Fruit fly (Drosophila melanogaster) whole organism, embryonic: ENCODE results near the gene CG34310.

Experiments
- Antp ChIP-seq: fragments of 200-800 bp; sonication (Bioruptor generic); optimal IDR thresholded peaks from 3 replicates; lab custom pipeline; 2016; ENCODE audit warnings: missing biosample characterization, missing genetic modification characterization
- CG10431 ChIP-seq: fragments of 200-800 bp; sonication (Bioruptor generic); optimal IDR thresholded peaks from 3 replicates; lab custom pipeline; 2018; ENCODE audit warnings: missing biosample characterization, mild to moderate bottlenecking, missing genetic modification characterization
- CG12155 ChIP-seq: fragments of 200-800 bp; sonication (Bioruptor generic); optimal IDR thresholded peaks from 3 replicates; lab custom pipeline; 2016; ENCODE audit warnings: missing biosample characterization, missing genetic modification characterization
- CG12236 ChIP-seq: fragments of 200-800 bp; sonication (Bioruptor generic); optimal IDR thresholded peaks from 2 replicates; lab custom pipeline; 2016; ENCODE audit warnings: missing biosample characterization, missing genetic modification characterization
- CG1233 ChIP-seq: fragments of 200-800 bp; sonication (Bioruptor generic); optimal IDR thresholded peaks from 4 replicates; lab custom pipeline; 2018; ENCODE audit warnings: missing biosample characterization, mild to moderate bottlenecking, missing genetic modification characterization
- CG12942 ChIP-seq: fragments of 200-800 bp; sonication (Bioruptor generic); optimal IDR thresholded peaks from 3 replicates; lab custom pipeline; 2016; ENCODE audit warnings: missing biosample characterization, missing genetic modification characterization
- CG14050 ChIP-seq: fragments of 200-800 bp; sonication (Bioruptor generic); IDR thresholded peaks from 3 replicates; pipeline ENCODE4 v1.3.6; 2022; ENCODE audit warnings: missing biosample characterization, missing genetic modification characterization
- CG14667 ChIP-seq: fragments of 200-800 bp; sonication (Bioruptor generic); IDR thresholded peaks from 2 replicates; pipeline ENCODE4 v1.3.6; 2022; ENCODE audit warnings: missing biosample characterization, missing genetic modification characterization
- CG15073 ChIP-seq: fragments of 200-800 bp; sonication (Bioruptor generic); optimal IDR thresholded peaks from 2 replicates; lab custom pipeline; 2016; ENCODE audit warnings: missing biosample characterization, missing genetic modification characterization
- CG18599 ChIP-seq: fragments of 200-800 bp; sonication (Bioruptor generic); optimal IDR thresholded peaks from 3 replicates; lab custom pipeline; 2017; ENCODE audit warnings: missing biosample characterization, missing genetic modification characterization, mild to moderate bottlenecking, moderate library complexity, missing genetic modification reagents
- CG2875 ChIP-seq: fragments of 200-800 bp; sonication (Bioruptor generic); optimal IDR thresholded peaks from 2 replicates; lab custom pipeline; 2017; ENCODE audit warnings: missing biosample characterization, mild to moderate bottlenecking, missing genetic modification characterization, missing genetic modification reagents
- CG31365 ChIP-seq: fragments of 200-800 bp; sonication (Bioruptor generic); optimal IDR thresholded peaks from 2 replicates; lab custom pipeline; 2018; ENCODE audit warnings: missing biosample characterization, mild to moderate bottlenecking, missing genetic modification characterization
- CG3163 ChIP-seq: fragments of 200-800 bp; sonication (Bioruptor generic); optimal IDR thresholded peaks from 3 replicates; lab custom pipeline; 2016; ENCODE audit warnings: missing biosample characterization, missing genetic modification characterization
- CG33213 ChIP-seq: fragments of 200-800 bp; sonication (Bioruptor generic); optimal IDR thresholded peaks from 3 replicates; lab custom pipeline; 2016; ENCODE audit warnings: missing biosample characterization, missing genetic modification characterization
- CG5245 ChIP-seq: fragments of 200-800 bp; sonication (Bioruptor generic); optimal IDR thresholded peaks from 3 replicates; lab custom pipeline; 2016; ENCODE audit warnings: missing biosample characterization, missing genetic modification characterization
- CG7271 ChIP-seq: fragments of 200-800 bp; sonication (Bioruptor generic); optimal IDR thresholded peaks from 2 replicates; lab custom pipeline; 2018; ENCODE audit warnings: missing biosample characterization, mild to moderate bottlenecking, missing genetic modification characterization, moderate library complexity
- CG7556 ChIP-seq: fragments of 200-800 bp; sonication (Bioruptor generic); optimal IDR thresholded peaks from 2 replicates; lab custom pipeline; 2017; ENCODE audit warnings: missing biosample characterization, mild to moderate bottlenecking, missing genetic modification characterization
- CG8290 ChIP-seq, 3 experiments: fragments of 200-800 bp; sonication (Bioruptor generic); optimal IDR thresholded peaks; 2 replicates each; lab custom pipeline; 2016 to 2019; ENCODE audit warnings: missing biosample characterization in 3 of 3, missing genetic modification characterization in 3 of 3, mild to moderate bottlenecking in 2 of 3, moderate library complexity in 1 of 3
- CG8388 ChIP-seq: fragments of 200-800 bp; sonication (Bioruptor generic); optimal IDR thresholded peaks from 2 replicates; lab custom pipeline; 2019; ENCODE audit warnings: missing biosample characterization, mild to moderate bottlenecking, missing genetic modification characterization, moderate library complexity
- CG9932 ChIP-seq: fragments of 200-800 bp; sonication (Bioruptor generic); IDR thresholded peaks from 2 replicates; pipeline ENCODE4 v1.3.6; 2022; ENCODE audit warnings: missing biosample characterization, missing genetic modification characterization
- CoRest ChIP-seq: fragments of 200-800 bp; sonication (Bioruptor generic); optimal IDR thresholded peaks from 3 replicates; lab custom pipeline; 2018; ENCODE audit warnings: missing biosample characterization, mild to moderate bottlenecking, missing genetic modification characterization, moderate library complexity
- Elba2 ChIP-seq: fragments of 200-800 bp; sonication (Bioruptor generic); optimal IDR thresholded peaks from 3 replicates; lab custom pipeline; 2016; ENCODE audit warnings: missing biosample characterization, missing genetic modification characterization
- Ets65A ChIP-seq: fragments of 200-800 bp; sonication (Bioruptor generic); peaks from one replicate; lab custom pipeline; 2016; ENCODE audit warnings: missing biosample characterization, missing genetic modification characterization
- HHEX ChIP-seq: fragments of 200-800 bp; sonication (Bioruptor generic); optimal IDR thresholded peaks from 3 replicates; lab custom pipeline; 2017; ENCODE audit warnings: missing biosample characterization, mild to moderate bottlenecking, missing genetic modification characterization, missing genetic modification reagents
- Hmr ChIP-seq: fragments of 200-800 bp; sonication (Bioruptor generic); optimal IDR thresholded peaks from 3 replicates; lab custom pipeline; 2017; ENCODE audit warnings: mild to moderate bottlenecking, missing biosample characterization, missing genetic modification reagents, missing genetic modification characterization
- Hr51 ChIP-seq, 2 experiments: fragments of 200-800 bp; sonication (Bioruptor generic); optimal IDR thresholded peaks; 2 replicates in 1 of 2; 3 replicates in 1 of 2; lab custom pipeline; 2016 to 2018; ENCODE audit warnings: missing biosample characterization in 2 of 2, missing genetic modification characterization in 2 of 2, mild to moderate bottlenecking in 1 of 2, moderate library complexity in 1 of 2
- Med ChIP-seq: fragments of 200-800 bp; sonication (Bioruptor generic); peaks from one replicate; lab custom pipeline; 2016; ENCODE audit warnings: missing biosample characterization, missing genetic modification characterization, mild to moderate bottlenecking, inconsistent platforms, moderate library complexity
- Meics ChIP-seq: fragments of 200-800 bp; sonication (Bioruptor generic); optimal IDR thresholded peaks from 2 replicates; lab custom pipeline; 2017; ENCODE audit warnings: missing biosample characterization, mild to moderate bottlenecking, missing genetic modification characterization
- Pdp1 ChIP-seq, 2 experiments: fragments of 200-800 bp; sonication (Bioruptor generic); optimal IDR thresholded peaks; 3 replicates each; lab custom pipeline; 2016; ENCODE audit warnings: missing biosample characterization in 2 of 2, missing genetic modification characterization in 2 of 2, mild to moderate bottlenecking in 1 of 2, moderate library complexity in 1 of 2
- Ravus ChIP-seq: fragments of 200-800 bp; sonication (Bioruptor generic); IDR thresholded peaks from 2 replicates; pipeline ENCODE4 v1.3.6; 2022; ENCODE audit warnings: missing biosample characterization, missing genetic modification characterization
- Rfx ChIP-seq: fragments of 200-800 bp; sonication (Bioruptor generic); IDR thresholded peaks from 2 replicates; pipeline ENCODE4 v1.3.6; 2022; ENCODE audit warnings: missing biosample characterization, missing genetic modification characterization
- Ssrp ChIP-seq: fragments of 200-800 bp; sonication (Bioruptor generic); optimal IDR thresholded peaks from 2 replicates; lab custom pipeline; 2018; ENCODE audit warnings: missing biosample characterization, mild to moderate bottlenecking, missing genetic modification characterization, moderate library complexity
- Xrp1 ChIP-seq: fragments of 200-800 bp; sonication (Bioruptor generic); IDR thresholded peaks from 2 replicates; pipeline ENCODE4 v1.3.6; 2022; ENCODE audit warnings: missing biosample characterization, missing genetic modification characterization
- bcd ChIP-seq: fragments of 200-800 bp; sonication (Bioruptor generic); optimal IDR thresholded peaks from 2 replicates; lab custom pipeline; 2017; ENCODE audit warnings: missing biosample characterization, mild to moderate bottlenecking, missing genetic modification characterization
- caup ChIP-seq: fragments of 200-800 bp; sonication (Bioruptor generic); optimal IDR thresholded peaks from 3 replicates; lab custom pipeline; 2017; ENCODE audit warnings: missing biosample characterization, mild to moderate bottlenecking, missing genetic modification characterization, moderate library complexity; ENCODE audit not compliant: severe bottlenecking
- fd3F ChIP-seq: fragments of 200-800 bp; sonication (Bioruptor generic); optimal IDR thresholded peaks from 2 replicates; lab custom pipeline; 2018; ENCODE audit warnings: missing biosample characterization, mild to moderate bottlenecking, missing genetic modification characterization, moderate library complexity
- fru ChIP-seq: fragments of >200 bp; optimal IDR thresholded peaks from 2 replicates; lab custom pipeline; 2017
- gem ChIP-seq: fragments of 200-800 bp; sonication (Bioruptor generic); optimal IDR thresholded peaks from 2 replicates; lab custom pipeline; 2019; ENCODE audit warnings: missing biosample characterization, mild to moderate bottlenecking, missing genetic modification characterization, moderate library complexity
- knrl ChIP-seq: fragments of 200-800 bp; sonication (Bioruptor generic); IDR thresholded peaks from 3 replicates; pipeline ENCODE4 v1.3.6; 2022; ENCODE audit warnings: missing biosample characterization, missing genetic modification characterization; ENCODE audit not compliant: partially characterized antibody
- lilli ChIP-seq: fragments of 200-800 bp; sonication (Bioruptor generic); optimal IDR thresholded peaks from 3 replicates; lab custom pipeline; 2016; ENCODE audit warnings: missing biosample characterization, missing genetic modification characterization
- lov ChIP-seq, 2 experiments: fragments of 200-800 bp in 1 of 2; fragments of >200 bp in 1 of 2; sonication (Bioruptor generic) in 1 of 2; IDR thresholded peaks in 1 of 2; optimal IDR thresholded peaks in 1 of 2; 2 replicates in 1 of 2; 3 replicates in 1 of 2; pipeline versions ENCODE4 v1.3.6 to Lab custom; 2017 to 2022; ENCODE audit warnings: missing biosample characterization in 1 of 2, missing genetic modification characterization in 1 of 2
- mam ChIP-seq: fragments of 200-800 bp; sonication (Bioruptor generic); optimal IDR thresholded peaks from 3 replicates; lab custom pipeline; 2016; ENCODE audit warnings: missing biosample characterization, missing genetic modification characterization
- oc ChIP-seq: fragments of 200-800 bp; sonication (Bioruptor generic); optimal IDR thresholded peaks from 2 replicates; lab custom pipeline; 2018; ENCODE audit warnings: missing biosample characterization, mild to moderate bottlenecking, missing genetic modification characterization, moderate library complexity
- ranshi ChIP-seq: fragments of 200-800 bp; sonication (Bioruptor generic); IDR thresholded peaks from 2 replicates; pipeline ENCODE4 v1.3.6; 2022; ENCODE audit warnings: missing biosample characterization, missing genetic modification characterization
- repo ChIP-seq: fragments of 200-800 bp; sonication (Bioruptor generic); optimal IDR thresholded peaks from 2 replicates; lab custom pipeline; 2016; ENCODE audit warnings: missing biosample characterization, missing genetic modification characterization
- rib ChIP-seq: fragments of 200-800 bp; sonication (Bioruptor generic); IDR thresholded peaks from 2 replicates; pipeline ENCODE4 v1.3.6; 2022; ENCODE audit warnings: missing biosample characterization, missing genetic modification characterization
- ro ChIP-seq: fragments of 200-800 bp; sonication (Bioruptor generic); IDR thresholded peaks from 2 replicates; pipeline ENCODE4 v1.3.6; 2022; ENCODE audit warnings: missing biosample characterization, missing genetic modification characterization
- scrt ChIP-seq: fragments of 200-800 bp; sonication (Bioruptor generic); optimal IDR thresholded peaks from 2 replicates; lab custom pipeline; 2018; ENCODE audit warnings: missing biosample characterization, mild to moderate bottlenecking, missing genetic modification characterization, moderate library complexity
- trem ChIP-seq: fragments of 200-800 bp; optimal IDR thresholded peaks from 3 replicates; lab custom pipeline; 2019; ENCODE audit warnings: missing biosample characterization, mild to moderate bottlenecking, missing genetic modification characterization, moderate library complexity

Gene CG34310

DNA sequence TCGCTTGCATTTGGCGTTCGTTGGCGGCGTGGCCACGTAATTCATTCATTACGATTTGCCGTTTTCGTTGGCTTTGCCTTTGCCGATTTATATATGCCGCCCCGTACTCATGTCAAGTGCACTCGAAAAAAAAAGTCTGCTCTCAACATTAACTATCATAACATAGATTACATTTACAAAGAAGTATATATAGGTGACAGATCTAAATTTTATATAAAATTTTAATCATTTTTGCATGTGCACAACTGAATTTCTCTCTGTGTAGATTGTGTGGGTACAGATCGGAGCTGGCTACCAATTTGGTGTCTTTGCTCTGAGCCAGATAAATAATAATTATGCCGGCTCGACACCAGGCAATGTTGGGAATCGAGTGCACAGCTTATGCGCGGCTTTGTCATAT, 34.9 kb downstream of the CG34310 start (continued):
- TF ChIP-seq Xrp1 (GFP tag; lab: Robert Waterston, UW) (peak; percentile 68), CG9932 (GFP tag; lab: Robert Waterston, UW) (peak; percentile 37; the same call in 1 of the 2 replicates), CG7556 (GFP tag; lab: Kevin White, UChicago) (peak; percentile 21), CG15073 (GFP tag; lab: Kevin White, UChicago) (no peak), CG3163 (no peak), CoRest (peak; percentile 9), Hmr (GFP tag; lab: Kevin White, UChicago) (peak; percentile 16), lilli (GFP tag; lab: Kevin White, UChicago) (peak; percentile 44), HHEX (GFP tag; lab: Kevin White, UChicago) (peak; percentile 6), Ravus (GFP tag; lab: Robert Waterston, UW) (no peak), oc (peak; percentile 24), repo (GFP tag; lab: Kevin White, UChicago) (no peak), fru (lab: Kevin White, UChicago) (no peak), ro (GFP tag; lab: Robert Waterston, UW) (no peak), rib (no peak), ranshi (GFP tag; lab: Robert Waterston, UW) (peak; percentile 56; the same call in 1 of the 2 replicates), CG12236 (GFP tag; lab: Kevin White, UChicago) (peak; percentile 21), Ets65A (GFP tag; lab: Kevin White, UChicago) (peak; percentile 90), CG2875 (GFP tag; lab: Kevin White, UChicago) (no peak), CG10431 (GFP tag; lab: Kevin White, UChicago) (no peak), knrl (GFP tag; lab: Robert Waterston, UW) (no peak), CG7271 (no peak), lov (optimal IDR thresholded peaks at IDR 0.05; lab: Kevin White, UChicago) (no peak), lov (GFP tag; IDR thresholded peaks at IDR 0.05; lab: Robert Waterston, UW) (peak; percentile 68; the same call in 1 of the 3 replicates), CG33213 (peak; percentile 12), Pdp1 (GFP tag; optimal IDR thresholded peaks at IDR 0.05; lab: Kevin White, UChicago) (peak; percentile 13 to 39), CG14667 (peak; percentile 49; the same call in 1 of the 2 replicates), Rfx (peak; percentile 64), CG14050 (peak; percentile 40; the same call in 1 of the 3 replicates), trem (peak; percentile 4), CG8290 (GFP tag; optimal IDR thresholded peaks at IDR 0.05; lab: Kevin White, UChicago) (no peak), CG8290 (tag; optimal IDR thresholded peaks at IDR 0.05; lab: Kevin White, UChicago) (no peak), CG8388 (GFP tag; lab: Kevin White, UChicago) (peak; percentile 29), Elba2 (GFP tag; lab: Kevin White, UChicago) (no peak), Med (GFP tag; lab: Kevin White, UChicago) (peak; percentile 84), bcd (GFP tag; lab: Kevin White, UChicago) (peak; percentile 18), CG12942 (GFP tag; lab: Kevin White, UChicago) (peak; percentile 2), CG5245 (GFP tag; lab: Kevin White, UChicago) (no peak), Ssrp (tag; lab: Kevin White, UChicago) (peak; percentile 42), Hr51 (GFP tag; optimal IDR thresholded peaks at IDR 0.05; lab: Kevin White, UChicago) (peak in 1 of 2 experiments; percentile 63), fd3F (GFP tag; lab: Kevin White, UChicago) (peak; percentile 7), caup (GFP tag; lab: Kevin White, UChicago) (peak; percentile 1), CG31365 (tag; lab: Kevin White, UChicago) (no peak), Meics (GFP tag; lab: Kevin White, UChicago) (peak; percentile 27), CG12155 (GFP tag; lab: Kevin White, UChicago) (no peak), mam (GFP tag; lab: Kevin White, UChicago) (peak; percentile 9), CG1233 (GFP tag; lab: Kevin White, UChicago) (peak; percentile 47), Antp (peak; percentile 9), CG18599 (GFP tag; lab: Kevin White, UChicago) (peak; percentile 4), gem (tag; lab: Kevin White, UChicago) (peak; percentile 64), scrt (GFP tag; lab: Kevin White, UChicago) (no peak)
